Fruit fly (Drosophila melanogaster) whole organism, embryonic: ENCODE results near the gene CG2147.

Source experiments
- Atf6 ChIP-seq: fragments of 200-800 bp; sonication (Bioruptor generic); IDR thresholded peaks from 2 replicates; pipeline ENCODE4 v1.3.6; 2022; ENCODE audit warnings: missing biosample characterization, missing genetic modification characterization
- BEAF-32 ChIP-seq: fragments of 200-800 bp; sonication (Bioruptor generic); optimal IDR thresholded peaks from 3 replicates; lab custom pipeline; 2017; ENCODE audit warnings: missing biosample characterization, missing genetic modification characterization, mild to moderate bottlenecking, moderate library complexity, missing genetic modification reagents
- Bgb ChIP-seq: fragments of 200-800 bp; sonication (Bioruptor generic); IDR thresholded peaks from 2 replicates; pipeline ENCODE4 v1.3.6; 2022; ENCODE audit warnings: missing biosample characterization, missing genetic modification characterization; ENCODE audit not compliant: partially characterized antibody
- CG10543 ChIP-seq: fragments of 200-800 bp; sonication (Bioruptor generic); optimal IDR thresholded peaks from 3 replicates; lab custom pipeline; 2017; ENCODE audit warnings: missing biosample characterization, mild to moderate bottlenecking, missing genetic modification characterization, moderate library complexity
- CG12071 ChIP-seq: fragments of 200-800 bp; sonication (Bioruptor generic); optimal IDR thresholded peaks from 3 replicates; lab custom pipeline; 2018; ENCODE audit warnings: missing biosample characterization, mild to moderate bottlenecking, missing genetic modification characterization
- CG12744 ChIP-seq: fragments of 200-800 bp; sonication (Bioruptor generic); optimal IDR thresholded peaks from 2 replicates; lab custom pipeline; 2016; ENCODE audit warnings: missing biosample characterization, missing genetic modification characterization
- CG13287 ChIP-seq: fragments of 200-800 bp; sonication (Bioruptor generic); IDR thresholded peaks from 2 replicates; pipeline ENCODE4 v1.3.6; 2022; ENCODE audit warnings: missing biosample characterization, missing genetic modification characterization; ENCODE audit not compliant: partially characterized antibody
- CG14014 ChIP-seq: fragments of 200-800 bp; sonication (Bioruptor generic); IDR thresholded peaks from 2 replicates; pipeline ENCODE4 v1.3.6; 2022; ENCODE audit warnings: missing biosample characterization, missing genetic modification characterization
- CG17359 ChIP-seq: fragments of 200-800 bp; sonication (Bioruptor generic); optimal IDR thresholded peaks from 3 replicates; lab custom pipeline; 2018; ENCODE audit warnings: missing biosample characterization, mild to moderate bottlenecking, missing genetic modification characterization, moderate library complexity
- CG1832 ChIP-seq: fragments of 200-800 bp; sonication (Bioruptor generic); optimal IDR thresholded peaks from 2 replicates; lab custom pipeline; 2017; ENCODE audit warnings: missing biosample characterization, mild to moderate bottlenecking, missing genetic modification characterization, inconsistent platforms
- CG18619 ChIP-seq: fragments of 200-800 bp; sonication (Bioruptor generic); optimal IDR thresholded peaks from 3 replicates; lab custom pipeline; 2017; ENCODE audit warnings: missing biosample characterization, mild to moderate bottlenecking, missing genetic modification characterization
- CG2116 ChIP-seq: fragments of 200-800 bp; sonication (Bioruptor generic); optimal IDR thresholded peaks from 3 replicates; lab custom pipeline; 2018; ENCODE audit warnings: missing biosample characterization, mild to moderate bottlenecking, missing genetic modification characterization
- CG2678 ChIP-seq: fragments of 200-800 bp; sonication (Bioruptor generic); optimal IDR thresholded peaks from 3 replicates; lab custom pipeline; 2019; ENCODE audit warnings: missing biosample characterization, mild to moderate bottlenecking, missing genetic modification characterization, moderate library complexity
- CG30020 ChIP-seq: fragments of 200-800 bp; optimal IDR thresholded peaks from 2 replicates; lab custom pipeline; 2019; ENCODE audit warnings: missing biosample characterization, mild to moderate bottlenecking, missing genetic modification characterization, moderate library complexity
- CG32772 ChIP-seq: fragments of 200-800 bp; sonication (Bioruptor generic); IDR thresholded peaks from 2 replicates; pipeline ENCODE4 v1.3.6; 2022; ENCODE audit warnings: missing biosample characterization, missing genetic modification characterization
- CG33213 ChIP-seq: fragments of 200-800 bp; sonication (Bioruptor generic); optimal IDR thresholded peaks from 3 replicates; lab custom pipeline; 2016; ENCODE audit warnings: missing biosample characterization, missing genetic modification characterization
- CG34224 ChIP-seq: fragments of 200-800 bp; sonication (Bioruptor generic); IDR thresholded peaks from 3 replicates; pipeline ENCODE4 v1.3.6; 2022; ENCODE audit warnings: missing biosample characterization, missing genetic modification characterization; ENCODE audit not compliant: partially characterized antibody
- CG42726 ChIP-seq: fragments of 200-800 bp; sonication (Bioruptor generic); IDR thresholded peaks from 2 replicates; pipeline ENCODE4 v1.3.6; 2022; ENCODE audit warnings: missing biosample characterization, missing genetic modification characterization; ENCODE audit not compliant: partially characterized antibody
- CG4360 ChIP-seq: fragments of 200-800 bp; sonication (Bioruptor generic); IDR thresholded peaks from 2 replicates; pipeline ENCODE4 v1.3.6; 2022; ENCODE audit warnings: missing biosample characterization, missing genetic modification characterization
- CG6654 ChIP-seq: fragments of 200-800 bp; sonication (Bioruptor generic); optimal IDR thresholded peaks from 2 replicates; lab custom pipeline; 2017; ENCODE audit warnings: missing biosample characterization, mild to moderate bottlenecking, missing genetic modification characterization
- CG6791 ChIP-seq: fragments of 200-800 bp; sonication (Bioruptor generic); IDR thresholded peaks from 3 replicates; pipeline ENCODE4 v1.3.6; 2022; ENCODE audit warnings: missing biosample characterization, missing genetic modification characterization; ENCODE audit not compliant: partially characterized antibody
- CG8944 ChIP-seq: fragments of 200-800 bp; sonication (Bioruptor generic); optimal IDR thresholded peaks from 3 replicates; lab custom pipeline; 2016; ENCODE audit warnings: missing biosample characterization, missing genetic modification characterization
- Dll ChIP-seq: fragments of 200-800 bp; sonication (Bioruptor generic); IDR thresholded peaks from 4 replicates; pipeline ENCODE4 v1.3.6; 2022; ENCODE audit warnings: missing biosample characterization, missing genetic modification characterization; ENCODE audit not compliant: partially characterized antibody
- Ets97D ChIP-seq: fragments of 200-800 bp; sonication (Bioruptor generic); optimal IDR thresholded peaks from 3 replicates; lab custom pipeline; 2016; ENCODE audit warnings: missing biosample characterization, missing genetic modification characterization
- GATAe ChIP-seq: fragments of 200-800 bp; sonication (Bioruptor generic); conservative IDR thresholded peaks from 2 replicates; pipeline ENCODE4 v1.3.6; 2022; ENCODE audit warnings: missing biosample characterization, missing genetic modification characterization
- H15 ChIP-seq: fragments of 200-800 bp; sonication (Bioruptor generic); IDR thresholded peaks from 3 replicates; pipeline ENCODE4 v1.3.6; 2022; ENCODE audit warnings: missing biosample characterization, missing genetic modification characterization
- HmgZ ChIP-seq: fragments of 200-800 bp; sonication (Bioruptor generic); optimal IDR thresholded peaks from 2 replicates; lab custom pipeline; 2018; ENCODE audit warnings: missing biosample characterization, mild to moderate bottlenecking, missing genetic modification characterization
- Hr39 ChIP-seq: fragments of >200 bp; optimal IDR thresholded peaks from 2 replicates; lab custom pipeline; 2017
- Med ChIP-seq: fragments of 200-800 bp; sonication (Bioruptor generic); peaks from one replicate; lab custom pipeline; 2016; ENCODE audit warnings: missing biosample characterization, missing genetic modification characterization, mild to moderate bottlenecking, inconsistent platforms, moderate library complexity
- NFAT ChIP-seq: fragments of 200-800 bp; sonication (Bioruptor generic); IDR thresholded peaks from 2 replicates; pipeline ENCODE4 v1.3.6; 2022; ENCODE audit warnings: missing biosample characterization, missing genetic modification characterization
- Opbp ChIP-seq: fragments of 200-800 bp; sonication (Bioruptor generic); IDR thresholded peaks from 3 replicates; pipeline ENCODE4 v1.3.6; 2022; ENCODE audit warnings: missing biosample characterization, missing genetic modification characterization; ENCODE audit not compliant: partially characterized antibody
- Scr ChIP-seq: fragments of 200-800 bp; sonication (Bioruptor generic); IDR thresholded peaks from 2 replicates; pipeline ENCODE4 v1.3.6; 2022; ENCODE audit warnings: missing biosample characterization, missing genetic modification characterization; ENCODE audit not compliant: partially characterized antibody
- al ChIP-seq: fragments of 200-800 bp; sonication (Bioruptor generic); IDR thresholded peaks from 2 replicates; pipeline ENCODE4 v1.3.6; 2022; ENCODE audit warnings: missing biosample characterization, missing genetic modification characterization
- amos ChIP-seq: fragments of 200-800 bp; sonication (Bioruptor generic); IDR thresholded peaks from 2 replicates; pipeline ENCODE4 v1.3.6; 2022; ENCODE audit warnings: missing biosample characterization, missing genetic modification characterization; ENCODE audit not compliant: partially characterized antibody
- cad ChIP-seq: fragments of >200 bp; optimal IDR thresholded peaks from 2 replicates; lab custom pipeline; 2017; ENCODE audit warnings: missing biosample characterization, missing genetic modification characterization
- ci ChIP-seq: fragments of 200-800 bp; sonication (Bioruptor generic); IDR thresholded peaks from 3 replicates; pipeline ENCODE4 v1.3.6; 2022; ENCODE audit warnings: missing biosample characterization, missing genetic modification characterization
- dmrt99B ChIP-seq: fragments of 200-800 bp; sonication (Bioruptor generic); optimal IDR thresholded peaks from 2 replicates; lab custom pipeline; 2018; ENCODE audit warnings: missing biosample characterization, mild to moderate bottlenecking, missing genetic modification characterization, moderate library complexity
- fru ChIP-seq: fragments of >200 bp; optimal IDR thresholded peaks from 2 replicates; lab custom pipeline; 2017
- gce ChIP-seq: fragments of 200-800 bp; sonication (Bioruptor generic); IDR thresholded peaks from 3 replicates; pipeline ENCODE4 v1.3.6; 2022; ENCODE audit warnings: missing biosample characterization, missing genetic modification characterization
- grn ChIP-seq: fragments of 200-800 bp; sonication (Bioruptor generic); optimal IDR thresholded peaks from 3 replicates; lab custom pipeline; 2017; ENCODE audit warnings: missing biosample characterization, missing genetic modification characterization
- gro ChIP-seq: fragments of 200-800 bp; sonication (Bioruptor generic); optimal IDR thresholded peaks from 2 replicates; lab custom pipeline; 2016; ENCODE audit warnings: missing biosample characterization, missing genetic modification characterization
- psq ChIP-seq: fragments of 200-800 bp; sonication (Bioruptor generic); optimal IDR thresholded peaks from 2 replicates; lab custom pipeline; 2017; ENCODE audit warnings: missing biosample characterization, missing genetic modification characterization
- pzg ChIP-seq: fragments of 200-800 bp; sonication (Bioruptor generic); optimal IDR thresholded peaks from 3 replicates; lab custom pipeline; 2018; ENCODE audit warnings: missing biosample characterization, mild to moderate bottlenecking, missing genetic modification characterization, moderate library complexity
- rib ChIP-seq: fragments of 200-800 bp; sonication (Bioruptor generic); IDR thresholded peaks from 2 replicates; pipeline ENCODE4 v1.3.6; 2022; ENCODE audit warnings: missing biosample characterization, missing genetic modification characterization
- trem ChIP-seq: fragments of 200-800 bp; optimal IDR thresholded peaks from 3 replicates; lab custom pipeline; 2019; ENCODE audit warnings: missing biosample characterization, mild to moderate bottlenecking, missing genetic modification characterization, moderate library complexity
- usp ChIP-seq: fragments of >200 bp; optimal IDR thresholded peaks from 2 replicates; lab custom pipeline; 2017; ENCODE audit warnings: missing biosample characterization, missing genetic modification characterization
- vnd ChIP-seq: fragments of 200-800 bp; sonication (Bioruptor generic); IDR thresholded peaks from 3 replicates; pipeline ENCODE4 v1.3.6; 2022; ENCODE audit warnings: missing biosample characterization, missing genetic modification characterization; ENCODE audit not compliant: partially characterized antibody
- zen2 ChIP-seq: fragments of 200-800 bp; sonication (Bioruptor generic); IDR thresholded peaks from 3 replicates; pipeline ENCODE4 v1.3.6; 2022; ENCODE audit warnings: missing biosample characterization, missing genetic modification characterization; ENCODE audit not compliant: partially characterized antibody

The CG2147 gene

DNA sequence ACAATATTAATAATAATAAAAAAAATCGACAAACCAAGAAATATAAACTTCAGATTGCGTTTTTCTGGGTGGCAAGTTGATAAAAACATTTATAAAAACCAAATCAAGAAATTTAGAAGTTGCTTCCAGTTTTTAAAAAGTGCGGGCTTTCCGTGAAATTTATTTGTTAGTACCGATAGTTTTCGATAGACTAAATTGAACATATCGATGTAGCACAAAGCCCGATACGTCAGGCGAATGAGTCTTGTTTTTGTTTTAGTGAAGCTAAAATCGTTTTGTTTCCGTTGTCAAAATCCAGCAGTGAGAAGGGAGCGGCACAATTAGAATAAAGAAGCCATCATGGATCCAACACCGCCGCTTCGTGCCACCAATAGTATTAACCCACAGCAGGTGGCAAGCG lies at the start of gene CG2147 (continued):
- peak; percentile 55 for TF ChIP-seq Med
- no peak for TF ChIP-seq psq (GFP tag; lab: Kevin White, UChicago)
- peak; percentile 9 for TF ChIP-seq trem (tag; lab: Kevin White, UChicago)
- peak; percentile 78 for TF ChIP-seq BEAF-32 (GFP tag; lab: Kevin White, UChicago)
- no peak for TF ChIP-seq CG12071 (GFP tag; lab: Kevin White, UChicago)
- TF ChIP-seq cad = no peak
- peak; percentile 79 for TF ChIP-seq zen2 (GFP tag; lab: Robert Waterston, UW)
- TF ChIP-seq Dll (GFP tag; lab: Robert Waterston, UW) = peak; percentile 84
- peak; percentile 92 for TF ChIP-seq CG13287
- TF ChIP-seq CG2116 (GFP tag; lab: Kevin White, UChicago) = peak; percentile 65
- TF ChIP-seq Ets97D (GFP tag; lab: Kevin White, UChicago) = peak; percentile 30
- TF ChIP-seq CG1832 (GFP tag; lab: Kevin White, UChicago) = no peak
- peak; percentile 42 for TF ChIP-seq pzg (GFP tag; lab: Kevin White, UChicago)
- no peak for TF ChIP-seq fru (lab: Kevin White, UChicago)
- TF ChIP-seq CG6791 (GFP tag; lab: Robert Waterston, UW) = peak; percentile 87
- peak; percentile 66 for TF ChIP-seq vnd (GFP tag; lab: Robert Waterston, UW)
- TF ChIP-seq dmrt99B = no peak
- TF ChIP-seq CG34224 (GFP tag; lab: Robert Waterston, UW) = peak; percentile 91
- TF ChIP-seq Scr (GFP tag; lab: Robert Waterston, UW) = peak; percentile 81
- TF ChIP-seq amos = peak; percentile 85

DNA sequence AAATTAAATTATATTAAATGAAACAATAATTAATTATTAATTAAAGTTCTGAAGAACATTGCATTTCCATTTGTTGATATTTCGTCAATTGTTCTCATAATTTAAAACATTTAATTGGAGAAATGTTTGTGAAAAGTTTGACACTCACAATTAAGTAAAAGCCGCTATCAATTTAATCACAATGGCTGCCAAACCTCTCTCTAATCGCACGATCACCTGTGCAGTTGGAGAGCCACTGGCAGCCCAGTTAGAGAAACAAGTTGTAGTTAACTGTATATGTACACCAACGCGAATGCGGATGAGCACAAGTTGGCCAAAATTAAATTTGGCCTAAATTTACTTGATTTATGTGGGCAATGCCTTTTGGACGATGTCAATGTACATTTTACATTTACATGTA lies 48.3 kb upstream of the CG2147 start:
- TF ChIP-seq Bgb (GFP tag; lab: Robert Waterston, UW) (0 out of 2 replicates have a peak, but pooled peaks have one; percentile 14), CG1832 (GFP tag; lab: Kevin White, UChicago) (no peak), GATAe (peak; percentile 32; the same call in 1 of the 2 replicates), CG6654 (peak; percentile 98), cad (peak; percentile 91), grn (GFP tag; lab: Kevin White, UChicago) (peak; percentile 72), Opbp (0 out of 3 replicates have a peak, but pooled peaks have one; percentile 33), CG18619 (GFP tag; lab: Kevin White, UChicago) (no peak)

DNA sequence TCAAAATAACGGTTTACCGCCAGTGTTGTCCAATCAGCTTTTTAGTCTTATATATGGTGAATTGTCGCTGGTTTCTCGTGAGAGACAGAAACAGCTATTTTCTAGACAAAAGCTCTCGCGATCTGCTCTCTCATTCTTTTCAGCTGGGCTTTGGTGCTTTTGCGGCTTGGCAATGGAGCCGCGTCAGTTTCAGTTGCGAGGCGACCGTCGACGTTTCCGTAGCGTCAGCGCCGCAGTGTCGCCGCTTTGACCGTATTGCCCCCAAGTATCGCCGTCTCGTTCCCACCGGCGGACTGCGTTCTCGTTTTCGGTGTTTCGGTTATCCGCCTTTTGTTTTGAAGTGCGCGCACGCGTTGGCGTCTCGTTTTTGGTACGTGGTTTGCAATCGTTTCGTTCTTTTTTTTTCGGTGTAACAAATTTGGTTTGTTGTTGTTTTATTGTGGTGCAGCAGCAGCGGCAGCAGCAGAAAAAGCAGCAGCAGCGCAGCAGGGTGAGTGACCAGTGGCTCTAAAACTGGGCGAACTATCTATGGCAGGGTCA lies 47.4 kb upstream of the CG2147 start:
- TF ChIP-seq H15 = 0 out of 3 replicates have a peak, but pooled peaks have one; percentile 24
- TF ChIP-seq CG14014 (GFP tag; lab: Robert Waterston, UW) = 0 out of 2 replicates have a peak, but pooled peaks have one; percentile 28
- TF ChIP-seq CG8944 (GFP tag; lab: Kevin White, UChicago) = peak; percentile 4
- no peak for TF ChIP-seq Hr39
- TF ChIP-seq CG30020 (tag; lab: Kevin White, UChicago) = no peak
- TF ChIP-seq CG42726 = no peak
- no peak; the same call in 2 of the 3 replicates for TF ChIP-seq gce (GFP tag; lab: Robert Waterston, UW)
- peak; percentile 67 for TF ChIP-seq CG4360 (GFP tag; lab: Robert Waterston, UW)
- TF ChIP-seq rib (GFP tag; lab: Robert Waterston, UW) = peak; percentile 45; the same call in 1 of the 2 replicates
- TF ChIP-seq CG33213 (GFP tag; lab: Kevin White, UChicago) = no peak
- TF ChIP-seq gro (GFP tag; lab: Kevin White, UChicago) = peak; percentile 30
- peak; percentile 59 for TF ChIP-seq CG10543
- 0 out of 2 replicates have a peak, but pooled peaks have one; percentile 29 for TF ChIP-seq CG32772 (GFP tag; lab: Robert Waterston, UW)
- TF ChIP-seq HmgZ = peak; percentile 19
- TF ChIP-seq Atf6 = 0 out of 2 replicates have a peak, but pooled peaks have one; percentile 23
- no peak for TF ChIP-seq al (GFP tag; lab: Robert Waterston, UW)
- no peak for TF ChIP-seq CG12744
- no peak for TF ChIP-seq usp (GFP tag; lab: Kevin White, UChicago)
- peak; percentile 33; the same call in 1 of the 2 replicates for TF ChIP-seq NFAT (GFP tag; lab: Robert Waterston, UW)
- TF ChIP-seq CG2678 = no peak
- peak; percentile 73 for TF ChIP-seq ci
- no peak for TF ChIP-seq CG17359 (tag; lab: Kevin White, UChicago)
